Fruit fly (Drosophila melanogaster) whole organism, adult: ENCODE data around the gene Hmgcr.

Source experiments
- CG11617 ChIP-seq: fragments of 200-800 bp; sonication (Bioruptor generic); optimal IDR thresholded peaks from 2 replicates; lab custom pipeline; 2017; ENCODE audit warnings: mild to moderate bottlenecking, missing biosample characterization, missing genetic modification reagents, missing genetic modification characterization
- CG12768 ChIP-seq: fragments of 200-800 bp; sonication (Bioruptor generic); optimal IDR thresholded peaks from 2 replicates; lab custom pipeline; 2017; ENCODE audit warnings: missing biosample characterization, missing genetic modification characterization, mild to moderate bottlenecking, moderate library complexity, missing genetic modification reagents
- CG14711 ChIP-seq: fragments of 200-800 bp; sonication (Bioruptor generic); optimal IDR thresholded peaks from 2 replicates; lab custom pipeline; 2018; ENCODE audit warnings: missing biosample characterization, mild to moderate bottlenecking, missing genetic modification characterization, moderate library complexity
- CG1620 ChIP-seq: fragments of 200-800 bp; sonication (Bioruptor generic); optimal IDR thresholded peaks from 2 replicates; lab custom pipeline; 2016; ENCODE audit warnings: missing biosample characterization, missing genetic modification characterization
- CG33017 ChIP-seq: fragments of 200-800 bp; sonication (Bioruptor generic); optimal IDR thresholded peaks from 2 replicates; lab custom pipeline; 2018; ENCODE audit warnings: missing biosample characterization, mild to moderate bottlenecking, missing genetic modification characterization, moderate library complexity
- CG5204 ChIP-seq: fragments of 200-800 bp; sonication (Bioruptor generic); optimal IDR thresholded peaks from 2 replicates; lab custom pipeline; 2016; ENCODE audit warnings: missing biosample characterization, missing genetic modification characterization
- CG7045 ChIP-seq: fragments of 200-800 bp; sonication (Bioruptor generic); optimal IDR thresholded peaks from 2 replicates; lab custom pipeline; 2017; ENCODE audit warnings: missing biosample characterization, mild to moderate bottlenecking, missing genetic modification characterization
- CG7101 ChIP-seq: fragments of 200-800 bp; sonication (Bioruptor generic); optimal IDR thresholded peaks from 2 replicates; lab custom pipeline; 2018; ENCODE audit warnings: missing biosample characterization, mild to moderate bottlenecking, missing genetic modification characterization, moderate library complexity
- Clk ChIP-seq: fragments of 200-800 bp; sonication (Bioruptor generic); optimal IDR thresholded peaks from 2 replicates; lab custom pipeline; 2017; ENCODE audit warnings: missing biosample characterization, missing genetic modification characterization
- Crg-1 ChIP-seq: fragments of 200-800 bp; sonication (Bioruptor generic); optimal IDR thresholded peaks from 2 replicates; lab custom pipeline; 2016; ENCODE audit warnings: missing biosample characterization, missing genetic modification characterization
- Hr96 ChIP-seq: fragments of 200-800 bp; sonication (Bioruptor generic); optimal IDR thresholded peaks from 2 replicates; lab custom pipeline; 2016; ENCODE audit warnings: missing biosample characterization, missing genetic modification characterization
- Mnt ChIP-seq: fragments of 200-800 bp; sonication (Bioruptor generic); optimal IDR thresholded peaks from 2 replicates; lab custom pipeline; 2016; ENCODE audit warnings: missing biosample characterization, mild to moderate bottlenecking, missing genetic modification characterization
- bab1 ChIP-seq: fragments of 200-800 bp; sonication (Bioruptor generic); optimal IDR thresholded peaks from 3 replicates; lab custom pipeline; 2019; ENCODE audit warnings: missing biosample characterization, mild to moderate bottlenecking, missing genetic modification characterization, moderate library complexity
- cic ChIP-seq: fragments of 200-800 bp; sonication (Bioruptor generic); optimal IDR thresholded peaks from 2 replicates; lab custom pipeline; 2017; ENCODE audit warnings: missing biosample characterization, mild to moderate bottlenecking, missing genetic modification characterization, moderate library complexity
- cnc ChIP-seq, 2 experiments: fragments of >200 bp; optimal IDR thresholded peaks; 2 replicates each; lab custom pipeline; 2017
- kay ChIP-seq: fragments of 200-800 bp; sonication (Bioruptor generic); peaks from one replicate; lab custom pipeline; 2016; ENCODE audit warnings: missing biosample characterization, missing genetic modification characterization, borderline replicate concordance
- ovo ChIP-seq: fragments of 200-800 bp; sonication (Bioruptor generic); optimal IDR thresholded peaks from 2 replicates; lab custom pipeline; 2016; ENCODE audit warnings: missing biosample characterization, missing genetic modification characterization
- pad ChIP-seq: fragments of 200-800 bp; sonication (Bioruptor generic); optimal IDR thresholded peaks from 3 replicates; lab custom pipeline; 2017; ENCODE audit warnings: missing biosample characterization, missing genetic modification characterization, mild to moderate bottlenecking, moderate library complexity, missing genetic modification reagents
- tj ChIP-seq: fragments of 200-800 bp; sonication (Bioruptor generic); optimal IDR thresholded peaks from 3 replicates; lab custom pipeline; 2017; ENCODE audit warnings: missing biosample characterization, mild to moderate bottlenecking, missing genetic modification characterization, moderate library complexity
- toe ChIP-seq: fragments of 200-800 bp; sonication (Bioruptor generic); optimal IDR thresholded peaks from 2 replicates; lab custom pipeline; 2016; ENCODE audit warnings: missing biosample characterization, missing genetic modification characterization

Hmgcr gene

dm6 chr3R:23752728-23753127, 19.6 kb downstream of the Hmgcr start, which contains the start of the genes RanBP3 and Rpt5:
Gene RanBP3 (minus strand): TSS chr3R:23752834.
Gene Rpt5 (plus strand): TSS chr3R:23752876.
- peak; percentile 12 for TF ChIP-seq ovo
- peak; percentile 59 for TF ChIP-seq CG33017 (tag; lab: Kevin White, UChicago)
- peak; percentile 80 for TF ChIP-seq CG7101 (tag; lab: Kevin White, UChicago)
- TF ChIP-seq Hr96 (GFP tag; lab: Kevin White, UChicago), result no peak
- no peak for TF ChIP-seq tj (GFP tag; lab: Kevin White, UChicago)
- TF ChIP-seq Crg-1, result peak; percentile 81
- peak; percentile 70 for TF ChIP-seq CG11617
- TF ChIP-seq Mnt (GFP tag; lab: Kevin White, UChicago), result peak; percentile 68
- TF ChIP-seq Clk (GFP tag; lab: Kevin White, UChicago), result peak; percentile 40
- TF ChIP-seq CG5204, result no peak
- TF ChIP-seq kay (GFP tag; lab: Kevin White, UChicago), result no peak
- TF ChIP-seq pad (GFP tag; lab: Kevin White, UChicago), result peak; percentile 77
- TF ChIP-seq CG14711 (tag; lab: Kevin White, UChicago), result peak; percentile 75
- TF ChIP-seq bab1, result peak; percentile 67
- TF ChIP-seq CG7045 (GFP tag; lab: Kevin White, UChicago), result peak; percentile 55
- TF ChIP-seq CG12768 (GFP tag; lab: Kevin White, UChicago), result peak; percentile 86
- TF ChIP-seq toe (GFP tag; lab: Kevin White, UChicago), result peak; percentile 26
- peak; percentile 37 for TF ChIP-seq cic (GFP tag; lab: Kevin White, UChicago)
- peak; percentile 56 to 92 for TF ChIP-seq cnc (optimal IDR thresholded peaks at IDR 0.05; lab: Kevin White, UChicago)
- peak; percentile 82 for TF ChIP-seq CG1620

DNA sequence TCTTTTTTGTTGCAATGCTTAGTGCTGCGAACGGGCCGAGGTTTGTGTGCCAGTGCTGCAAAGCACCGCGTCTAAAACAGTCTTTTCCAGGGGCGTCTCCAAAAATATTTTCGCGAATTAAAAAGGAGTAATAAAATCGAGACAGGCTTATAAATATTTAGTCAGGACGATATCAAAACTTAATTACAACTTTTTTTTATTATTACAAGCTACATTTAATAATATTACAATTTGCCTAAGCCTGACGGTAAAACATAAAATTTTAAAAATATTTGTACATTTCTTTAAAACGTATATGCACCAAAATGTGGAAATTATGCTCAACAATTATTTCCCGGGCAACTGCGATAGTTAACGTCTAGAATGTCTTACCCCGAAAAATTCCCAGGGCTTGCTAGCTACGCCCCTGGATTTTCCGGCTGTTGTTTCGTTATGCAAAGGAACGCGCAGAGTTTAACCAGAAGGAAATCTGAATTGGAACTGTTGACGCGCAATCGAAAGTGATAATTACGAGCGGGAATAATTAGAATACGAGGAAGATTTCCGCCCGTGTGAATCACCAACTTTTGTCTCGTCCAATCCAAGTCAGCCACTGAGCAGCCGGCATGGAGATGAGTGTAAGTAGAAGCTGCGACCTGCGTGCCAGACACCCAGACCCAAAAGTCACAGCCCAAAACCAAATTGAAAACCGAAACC, 24.9 kb downstream of the Hmgcr start, which contains the start of the genes PTPMT1 and Hrd3:
Gene PTPMT1 (plus strand): TSS at position 428 of the 696 bp plus-strand sequence.
Gene Hrd3 (minus strand): TSS at position 646 of the 696 bp plus-strand sequence.
- no peak for TF ChIP-seq cnc (optimal IDR thresholded peaks at IDR 0.05; lab: Kevin White, UChicago)
- peak; percentile 95 for TF ChIP-seq Mnt (GFP tag; lab: Kevin White, UChicago)
- TF ChIP-seq CG5204, result peak; percentile 99
- peak; percentile 99 for TF ChIP-seq CG7045 (GFP tag; lab: Kevin White, UChicago)
- TF ChIP-seq CG7101 (tag; lab: Kevin White, UChicago), result peak; percentile 98
- TF ChIP-seq Clk (GFP tag; lab: Kevin White, UChicago), result peak; percentile 97
- TF ChIP-seq CG11617, result peak; percentile 100
- peak; percentile 95 for TF ChIP-seq pad (GFP tag; lab: Kevin White, UChicago)
- TF ChIP-seq CG33017 (tag; lab: Kevin White, UChicago), result peak; percentile 97
- TF ChIP-seq cic (GFP tag; lab: Kevin White, UChicago), result peak; percentile 88
- peak; percentile 99 for TF ChIP-seq toe (GFP tag; lab: Kevin White, UChicago)
- TF ChIP-seq ovo, result peak; percentile 95
- TF ChIP-seq CG1620, result peak; percentile 99
- no peak for TF ChIP-seq kay (GFP tag; lab: Kevin White, UChicago)
- TF ChIP-seq tj (GFP tag; lab: Kevin White, UChicago), result peak; percentile 93
- TF ChIP-seq Hr96 (GFP tag; lab: Kevin White, UChicago), result peak; percentile 98
- TF ChIP-seq Crg-1, result peak; percentile 98
- peak; percentile 99 for TF ChIP-seq CG12768 (GFP tag; lab: Kevin White, UChicago)
- TF ChIP-seq bab1, result peak; percentile 96
- peak; percentile 94 for TF ChIP-seq CG14711 (tag; lab: Kevin White, UChicago)

- TF ChIP-seq cnc (optimal IDR thresholded peaks at IDR 0.05; lab: Kevin White, UChicago) (no peak), Mnt (GFP tag; lab: Kevin White, UChicago) (peak; percentile 48), kay (GFP tag; lab: Kevin White, UChicago) (peak; percentile 93), tj (GFP tag; lab: Kevin White, UChicago) (no peak), Clk (GFP tag; lab: Kevin White, UChicago) (no peak), ovo (peak; percentile 0), CG7045 (GFP tag; lab: Kevin White, UChicago) (no peak), CG7101 (tag; lab: Kevin White, UChicago) (peak; percentile 57), Crg-1 (peak; percentile 40), CG11617 (peak; percentile 37), CG5204 (no peak), CG14711 (tag; lab: Kevin White, UChicago) (peak; percentile 55), bab1 (peak; percentile 70), CG1620 (peak; percentile 60), Hr96 (GFP tag; lab: Kevin White, UChicago) (no peak), pad (GFP tag; lab: Kevin White, UChicago) (peak; percentile 47), CG33017 (tag; lab: Kevin White, UChicago) (peak; percentile 46), CG12768 (GFP tag; lab: Kevin White, UChicago) (peak; percentile 64), cic (GFP tag; lab: Kevin White, UChicago) (peak; percentile 24), toe (GFP tag; lab: Kevin White, UChicago) (peak; percentile 9)
These were observed 27.3 kb downstream of the Hmgcr start, which contains the start of gene SdhD for dm6 chr3R:23760219-23761018. Gene SdhD (minus strand): TSS chr3R:23760600.

DNA sequence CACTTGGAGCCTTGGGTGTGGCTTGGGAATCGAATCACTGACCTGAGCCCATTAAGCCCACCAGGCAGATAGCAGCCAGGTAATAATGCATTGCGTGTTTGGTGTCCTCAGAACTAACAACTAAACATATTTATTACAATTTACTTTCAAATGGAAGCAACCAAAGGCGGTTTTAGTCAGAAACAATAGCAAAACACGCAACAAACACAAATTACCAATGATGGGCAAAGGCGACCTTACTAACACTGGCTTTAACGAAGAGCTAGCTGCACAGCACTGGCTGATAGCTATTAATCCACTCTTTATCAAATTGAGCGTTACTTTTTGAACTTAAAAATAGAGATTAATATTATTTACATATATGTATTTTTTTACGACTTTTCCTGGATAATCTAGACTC, 29.9 kb downstream of the Hmgcr start, which contains the start of gene udt:
Gene udt (minus strand): TSS at position 249 of the 400 bp plus-strand sequence.
- no peak for TF ChIP-seq toe (GFP tag; lab: Kevin White, UChicago)
- peak; percentile 19 for TF ChIP-seq bab1
- TF ChIP-seq CG33017 (tag; lab: Kevin White, UChicago), result no peak
- peak; percentile 3 for TF ChIP-seq Mnt (GFP tag; lab: Kevin White, UChicago)
- TF ChIP-seq Hr96 (GFP tag; lab: Kevin White, UChicago), result no peak
- TF ChIP-seq cic (GFP tag; lab: Kevin White, UChicago), result no peak
- TF ChIP-seq Crg-1, result peak; percentile 43
- no peak for TF ChIP-seq CG7045 (GFP tag; lab: Kevin White, UChicago)
- no peak for TF ChIP-seq CG11617
- TF ChIP-seq CG5204, result no peak
- peak; percentile 68 for TF ChIP-seq CG1620
- TF ChIP-seq CG12768 (GFP tag; lab: Kevin White, UChicago), result no peak
- no peak for TF ChIP-seq ovo
- TF ChIP-seq tj (GFP tag; lab: Kevin White, UChicago), result no peak
- peak; percentile 34 for TF ChIP-seq pad (GFP tag; lab: Kevin White, UChicago)
- no peak for TF ChIP-seq Clk (GFP tag; lab: Kevin White, UChicago)
- peak; percentile 76 for TF ChIP-seq kay (GFP tag; lab: Kevin White, UChicago)
- TF ChIP-seq CG14711 (tag; lab: Kevin White, UChicago), result no peak
- TF ChIP-seq cnc (optimal IDR thresholded peaks at IDR 0.05; lab: Kevin White, UChicago), result no peak
- TF ChIP-seq CG7101 (tag; lab: Kevin White, UChicago), result no peak
